Worm (Caenorhabditis elegans) whole organism, L4/young adult: ENCODE data around the gene C13G5.2.

Experiments used
- W03F9.2 ChIP-seq: fragments of 150-350 bp; optimal IDR thresholded peaks from 2 replicates; lab custom pipeline; 2014; ENCODE audit warnings: missing biosample characterization, missing genetic modification characterization
- dao-5 ChIP-seq: sonication (generic microtip); optimal IDR thresholded peaks from 2 replicates; lab custom pipeline; 2016; ENCODE audit warnings: missing genotype, missing genetic modification characterization, moderate library complexity, missing compliant biosample characterization
- him-1 ChIP-seq: sonication (generic microtip); optimal IDR thresholded peaks from 2 replicates; lab custom pipeline; 2016; ENCODE audit warnings: missing genotype, missing genetic modification reagents, missing genetic modification characterization, missing compliant biosample characterization

ce11 chrIII:8618412-8618960 lies at the start of gene C13G5.2:
- TF ChIP-seq W03F9.2 (tag; lab: Kevin White, UChicago) (peak; percentile 37), him-1 (no peak), dao-5 (tag; lab: Kevin White, UChicago) (no peak)
